Fruit fly (Drosophila melanogaster) whole organism, embryonic: ENCODE data around the gene yellow-e3.

Experiments
- ATbp ChIP-seq: fragments of 200-800 bp; sonication (Bioruptor generic); optimal IDR thresholded peaks from 2 replicates; lab custom pipeline; 2017; ENCODE audit warnings: missing biosample characterization, mild to moderate bottlenecking, missing genetic modification characterization, missing genetic modification reagents
- Antp ChIP-seq: fragments of 200-800 bp; sonication (Bioruptor generic); optimal IDR thresholded peaks from 3 replicates; lab custom pipeline; 2016; ENCODE audit warnings: missing biosample characterization, missing genetic modification characterization
- Atf-2 ChIP-seq: fragments of 200-800 bp; sonication (Bioruptor generic); optimal IDR thresholded peaks from 2 replicates; lab custom pipeline; 2016; ENCODE audit warnings: missing biosample characterization, missing genetic modification characterization
- CG10274 ChIP-seq: fragments of 200-800 bp; sonication (Bioruptor generic); optimal IDR thresholded peaks from 3 replicates; lab custom pipeline; 2017; ENCODE audit warnings: missing biosample characterization, mild to moderate bottlenecking, missing genetic modification characterization
- CG10543 ChIP-seq: fragments of 200-800 bp; sonication (Bioruptor generic); optimal IDR thresholded peaks from 3 replicates; lab custom pipeline; 2017; ENCODE audit warnings: missing biosample characterization, mild to moderate bottlenecking, missing genetic modification characterization, moderate library complexity
- CG11504 ChIP-seq: fragments of 200-800 bp; sonication (Bioruptor generic); optimal IDR thresholded peaks from 3 replicates; lab custom pipeline; 2019; ENCODE audit warnings: missing biosample characterization, mild to moderate bottlenecking, missing genetic modification characterization, moderate library complexity
- CG12219 ChIP-seq: fragments of 200-800 bp; sonication (Bioruptor generic); optimal IDR thresholded peaks from 3 replicates; lab custom pipeline; 2018; ENCODE audit warnings: missing biosample characterization, mild to moderate bottlenecking, missing genetic modification characterization
- CG12391 ChIP-seq: fragments of 200-800 bp; sonication (Bioruptor generic); optimal IDR thresholded peaks from 3 replicates; lab custom pipeline; 2018; ENCODE audit warnings: missing biosample characterization, mild to moderate bottlenecking, missing genetic modification characterization, moderate library complexity
- CG12769 ChIP-seq: fragments of 200-800 bp; sonication (Bioruptor generic); optimal IDR thresholded peaks from 2 replicates; lab custom pipeline; 2019; ENCODE audit warnings: missing biosample characterization, mild to moderate bottlenecking, missing genetic modification characterization, moderate library complexity
- CG13296 ChIP-seq: fragments of 200-800 bp; sonication (Bioruptor generic); optimal IDR thresholded peaks from 3 replicates; lab custom pipeline; 2018; ENCODE audit warnings: missing biosample characterization, mild to moderate bottlenecking, missing genetic modification characterization
- CG14050 ChIP-seq: fragments of 200-800 bp; sonication (Bioruptor generic); IDR thresholded peaks from 3 replicates; pipeline ENCODE4 v1.3.6; 2022; ENCODE audit warnings: missing biosample characterization, missing genetic modification characterization
- CG17186 ChIP-seq: fragments of 200-800 bp; sonication (Bioruptor generic); optimal IDR thresholded peaks from 3 replicates; lab custom pipeline; 2017; ENCODE audit warnings: missing biosample characterization, missing genetic modification reagents, missing genetic modification characterization
- CG17328 ChIP-seq: fragments of 200-800 bp; sonication (Bioruptor generic); IDR thresholded peaks from 2 replicates; pipeline ENCODE4 v1.3.6; 2022; ENCODE audit warnings: missing biosample characterization, missing genetic modification characterization
- CG1792 ChIP-seq: fragments of 200-800 bp; sonication (Bioruptor generic); optimal IDR thresholded peaks from 2 replicates; lab custom pipeline; 2016; ENCODE audit warnings: missing biosample characterization, missing genetic modification characterization
- CG18262 ChIP-seq: fragments of 200-800 bp; optimal IDR thresholded peaks from 3 replicates; lab custom pipeline; 2019; ENCODE audit warnings: missing biosample characterization, mild to moderate bottlenecking, missing genetic modification characterization, moderate library complexity
- CG2120 ChIP-seq: fragments of 200-800 bp; sonication (Bioruptor generic); optimal IDR thresholded peaks from 3 replicates; lab custom pipeline; 2016; ENCODE audit warnings: missing biosample characterization, missing genetic modification characterization
- CG2199 ChIP-seq: fragments of 200-800 bp; sonication (Bioruptor generic); IDR thresholded peaks from 3 replicates; pipeline ENCODE4 v1.3.6; 2022; ENCODE audit warnings: missing biosample characterization, missing genetic modification characterization
- CG2678 ChIP-seq: fragments of 200-800 bp; sonication (Bioruptor generic); optimal IDR thresholded peaks from 3 replicates; lab custom pipeline; 2019; ENCODE audit warnings: missing biosample characterization, mild to moderate bottlenecking, missing genetic modification characterization, moderate library complexity
- CG4854 ChIP-seq: fragments of 200-800 bp; sonication (Bioruptor generic); optimal IDR thresholded peaks from 2 replicates; lab custom pipeline; 2016; ENCODE audit warnings: missing biosample characterization, missing genetic modification characterization, inconsistent platforms
- CG5245 ChIP-seq: fragments of 200-800 bp; sonication (Bioruptor generic); optimal IDR thresholded peaks from 3 replicates; lab custom pipeline; 2016; ENCODE audit warnings: missing biosample characterization, missing genetic modification characterization
- CG7372 ChIP-seq: fragments of 200-800 bp; sonication (Bioruptor generic); IDR thresholded peaks from 2 replicates; pipeline ENCODE4 v1.3.6; 2022; ENCODE audit warnings: missing biosample characterization, missing genetic modification characterization
- CG8388 ChIP-seq: fragments of 200-800 bp; sonication (Bioruptor generic); optimal IDR thresholded peaks from 2 replicates; lab custom pipeline; 2019; ENCODE audit warnings: missing biosample characterization, mild to moderate bottlenecking, missing genetic modification characterization, moderate library complexity
- CG9797 ChIP-seq: fragments of 200-800 bp; sonication (Bioruptor generic); optimal IDR thresholded peaks from 3 replicates; lab custom pipeline; 2018; ENCODE audit warnings: missing biosample characterization, mild to moderate bottlenecking, missing genetic modification characterization
- HLH54F ChIP-seq: fragments of 200-800 bp; sonication (Bioruptor generic); optimal IDR thresholded peaks from 3 replicates; lab custom pipeline; 2016; ENCODE audit warnings: missing biosample characterization, missing genetic modification characterization
- Hmr ChIP-seq: fragments of 200-800 bp; sonication (Bioruptor generic); optimal IDR thresholded peaks from 3 replicates; lab custom pipeline; 2017; ENCODE audit warnings: mild to moderate bottlenecking, missing biosample characterization, missing genetic modification reagents, missing genetic modification characterization
- Hr78 ChIP-seq, 2 experiments: fragments of 200-800 bp in 1 of 2; fragments of >200 bp in 1 of 2; sonication (Bioruptor generic) in 1 of 2; optimal IDR thresholded peaks; 2 replicates each; lab custom pipeline; 2017 to 2019; ENCODE audit warnings: missing biosample characterization in 2 of 2, missing genetic modification characterization in 2 of 2, mild to moderate bottlenecking in 1 of 2, moderate library complexity in 1 of 2
- Med ChIP-seq: fragments of 200-800 bp; sonication (Bioruptor generic); peaks from one replicate; lab custom pipeline; 2016; ENCODE audit warnings: missing biosample characterization, missing genetic modification characterization, mild to moderate bottlenecking, inconsistent platforms, moderate library complexity
- Oli ChIP-seq: fragments of 200-800 bp; sonication (Bioruptor generic); optimal IDR thresholded peaks from 2 replicates; lab custom pipeline; 2018; ENCODE audit warnings: missing biosample characterization, mild to moderate bottlenecking, missing genetic modification characterization, moderate library complexity
- az2 ChIP-seq: fragments of 200-800 bp; sonication (Bioruptor generic); optimal IDR thresholded peaks from 3 replicates; lab custom pipeline; 2016; ENCODE audit warnings: missing biosample characterization, missing genetic modification characterization
- cas ChIP-seq: fragments of 200-800 bp; sonication (Bioruptor generic); IDR thresholded peaks from 2 replicates; pipeline ENCODE4 v1.3.6; 2022; ENCODE audit warnings: missing biosample characterization, missing genetic modification characterization
- caup ChIP-seq: fragments of 200-800 bp; sonication (Bioruptor generic); optimal IDR thresholded peaks from 3 replicates; lab custom pipeline; 2017; ENCODE audit warnings: missing biosample characterization, mild to moderate bottlenecking, missing genetic modification characterization, moderate library complexity; ENCODE audit not compliant: severe bottlenecking
- dmrt99B ChIP-seq: fragments of 200-800 bp; sonication (Bioruptor generic); optimal IDR thresholded peaks from 2 replicates; lab custom pipeline; 2018; ENCODE audit warnings: missing biosample characterization, mild to moderate bottlenecking, missing genetic modification characterization, moderate library complexity
- exex ChIP-seq: fragments of 200-800 bp; sonication (Bioruptor generic); optimal IDR thresholded peaks from 4 replicates; lab custom pipeline; 2018; ENCODE audit warnings: missing biosample characterization, mild to moderate bottlenecking, missing genetic modification characterization, moderate library complexity
- lab ChIP-seq: fragments of 200-800 bp; sonication (Bioruptor generic); optimal IDR thresholded peaks from 3 replicates; lab custom pipeline; 2017; ENCODE audit warnings: missing biosample characterization, missing genetic modification characterization, mild to moderate bottlenecking, moderate library complexity, missing genetic modification reagents
- mirr ChIP-seq: fragments of 200-800 bp; sonication (Bioruptor generic); optimal IDR thresholded peaks from 3 replicates; lab custom pipeline; 2018; ENCODE audit warnings: missing biosample characterization, mild to moderate bottlenecking, missing genetic modification characterization
- onecut ChIP-seq: fragments of 200-800 bp; sonication (Bioruptor generic); IDR thresholded peaks from 2 replicates; pipeline ENCODE4 v1.3.6; 2022; ENCODE audit warnings: missing biosample characterization, missing genetic modification characterization
- otp ChIP-seq: fragments of 200-800 bp; sonication (Bioruptor generic); IDR thresholded peaks from 3 replicates; pipeline ENCODE4, ENCODE4 v1.3.6; 2022; ENCODE audit warnings: missing biosample characterization, missing genetic modification characterization
- repo ChIP-seq: fragments of 200-800 bp; sonication (Bioruptor generic); optimal IDR thresholded peaks from 2 replicates; lab custom pipeline; 2016; ENCODE audit warnings: missing biosample characterization, missing genetic modification characterization
- sens ChIP-seq: fragments of 200-800 bp; sonication (Bioruptor generic); peaks from one replicate; lab custom pipeline; 2016; ENCODE audit warnings: missing biosample characterization, missing genetic modification characterization
- sima ChIP-seq: fragments of 200-800 bp; sonication (Bioruptor generic); optimal IDR thresholded peaks from 2 replicates; lab custom pipeline; 2016; ENCODE audit warnings: missing biosample characterization, missing genetic modification characterization
- slbo ChIP-seq: fragments of 200-800 bp; sonication (Bioruptor generic); IDR thresholded peaks from 2 replicates; pipeline ENCODE4 v1.3.6; 2022; ENCODE audit warnings: missing biosample characterization, missing genetic modification characterization
- so ChIP-seq: fragments of 200-800 bp; sonication (Bioruptor generic); IDR thresholded peaks from 3 replicates; pipeline ENCODE4 v1.3.6; 2022; ENCODE audit warnings: missing biosample characterization, missing genetic modification characterization
- trh ChIP-seq: fragments of 200-800 bp; sonication (Bioruptor generic); optimal IDR thresholded peaks from 2 replicates; lab custom pipeline; 2016; ENCODE audit warnings: missing biosample characterization, missing genetic modification characterization
- twi ChIP-seq: fragments of 200-800 bp; optimal IDR thresholded peaks from 2 replicates; lab custom pipeline; 2019; ENCODE audit warnings: missing biosample characterization, mild to moderate bottlenecking, missing genetic modification characterization, moderate library complexity
- yki ChIP-seq: fragments of >200 bp; optimal IDR thresholded peaks from 3 replicates; lab custom pipeline; 2018
- zfh1 ChIP-seq: fragments of 200-800 bp; sonication (Bioruptor generic); IDR thresholded peaks from 3 replicates; pipeline ENCODE4 v1.3.6; 2022; ENCODE audit warnings: missing biosample characterization, missing genetic modification characterization

The yellow-e3 gene

DNA sequence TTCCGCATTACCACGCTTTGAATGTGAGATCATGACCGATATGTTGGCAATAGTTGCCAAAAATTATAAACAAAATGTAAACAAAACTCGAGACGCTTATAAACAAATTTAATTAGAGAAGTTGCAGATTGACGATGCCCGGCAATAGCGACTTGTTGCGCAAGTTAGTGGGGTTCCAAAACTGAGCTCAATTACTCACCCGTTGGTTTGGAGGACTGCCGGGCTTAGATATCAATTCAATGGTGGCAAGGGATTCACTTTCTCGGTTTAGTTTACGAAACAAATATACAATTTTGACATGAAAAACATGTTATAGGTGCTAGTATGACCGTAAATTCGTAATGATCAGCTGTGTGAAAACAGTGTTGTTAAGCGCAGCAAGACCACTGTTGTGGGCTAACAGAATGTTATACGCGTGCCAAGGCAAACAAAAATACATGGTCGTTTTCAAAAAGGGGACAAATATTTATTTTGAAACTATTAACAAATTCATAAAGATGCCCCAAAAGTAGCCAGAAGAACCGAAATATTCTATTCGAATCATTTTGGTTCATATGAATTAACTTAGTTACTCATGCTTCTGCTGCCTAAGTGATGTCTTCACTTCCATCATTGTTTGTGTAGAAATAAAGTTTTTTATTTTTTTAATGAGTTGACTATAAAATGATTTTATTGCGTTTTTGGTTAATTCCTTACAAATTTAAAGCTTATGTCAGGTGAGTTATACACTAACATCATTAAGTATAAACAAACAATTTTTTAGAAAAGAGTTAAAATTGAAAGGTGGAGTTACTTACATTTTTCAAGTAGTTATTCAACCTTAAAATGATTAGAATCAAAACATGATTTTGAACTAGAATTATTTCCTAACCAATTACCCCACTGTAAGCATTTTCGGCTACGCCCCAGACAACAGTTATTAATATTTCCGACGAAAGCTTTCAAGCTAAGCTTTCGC is 37.8 kb downstream of the yellow-e3 start, which contains the start of gene Elp6 (continued):
- peak; percentile 60 for TF ChIP-seq CG1792 (GFP tag; lab: Kevin White, UChicago)
- peak; percentile 23 for TF ChIP-seq repo (GFP tag; lab: Kevin White, UChicago)
- TF ChIP-seq ATbp (GFP tag; lab: Kevin White, UChicago): peak; percentile 42
- peak; percentile 59 for TF ChIP-seq CG9797 (GFP tag; lab: Kevin White, UChicago)
- no peak for TF ChIP-seq cas (GFP tag; lab: Robert Waterston, UW)
- TF ChIP-seq CG8388: peak; percentile 36
- peak; percentile 49 for TF ChIP-seq CG13296 (GFP tag; lab: Kevin White, UChicago)
- TF ChIP-seq CG2120: peak; percentile 86
- peak; percentile 27 for TF ChIP-seq CG5245 (GFP tag; lab: Kevin White, UChicago)
- peak; percentile 60 for TF ChIP-seq CG17328 (GFP tag; lab: Robert Waterston, UW)
- TF ChIP-seq CG18262: peak; percentile 62
- TF ChIP-seq CG14050 (GFP tag; lab: Robert Waterston, UW): peak; percentile 18; the same call in 1 of the 3 replicates
- TF ChIP-seq Hmr: peak; percentile 77
- peak; percentile 68 for TF ChIP-seq CG12391
- TF ChIP-seq CG2678: peak; percentile 85
- TF ChIP-seq otp (GFP tag; lab: Robert Waterston, UW): no peak
- peak; percentile 71 for TF ChIP-seq caup (GFP tag; lab: Kevin White, UChicago)
- peak; percentile 61 for TF ChIP-seq Antp (GFP tag; lab: Kevin White, UChicago)
- peak; percentile 76 for TF ChIP-seq HLH54F (GFP tag; lab: Kevin White, UChicago)
- TF ChIP-seq CG12219 (GFP tag; lab: Kevin White, UChicago): peak; percentile 19
- TF ChIP-seq CG7372: peak; percentile 52; the same call in 1 of the 2 replicates
- TF ChIP-seq Atf-2 (GFP tag; lab: Kevin White, UChicago): peak; percentile 58
- TF ChIP-seq, all 482 proteins: peak for 276

DNA sequence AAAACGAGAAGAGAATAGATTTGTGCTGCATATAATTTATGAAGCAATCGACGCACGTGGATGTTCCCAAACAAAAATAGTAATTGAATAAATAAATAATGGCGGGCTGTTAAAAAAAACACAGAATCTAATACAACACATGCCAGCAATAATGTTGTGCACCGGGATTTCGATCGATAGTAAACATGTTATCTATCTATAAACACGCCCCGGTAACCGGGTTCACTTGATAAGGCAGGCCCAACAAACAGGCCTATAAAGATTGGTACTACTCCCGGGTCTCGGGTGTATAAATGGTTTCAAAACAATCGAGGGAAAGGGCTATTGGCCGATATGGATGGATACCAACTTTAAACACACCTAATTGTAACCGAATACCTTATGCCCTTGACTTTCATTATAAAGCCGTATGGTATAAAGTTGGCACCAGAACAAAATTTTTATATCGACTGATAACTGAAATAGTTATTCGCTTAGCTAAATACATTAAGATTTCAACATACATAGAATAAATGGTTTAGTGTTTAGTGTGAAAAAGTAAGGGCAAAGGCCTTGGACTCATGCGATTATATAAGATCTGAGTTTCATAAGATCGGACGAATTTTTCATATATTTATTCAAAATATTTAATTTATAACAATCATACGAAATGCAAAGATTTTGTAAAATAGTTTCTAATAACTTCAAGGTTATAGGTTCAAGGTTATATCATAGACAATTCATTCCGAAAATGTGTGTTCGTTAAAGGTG is 38.8 kb downstream of the yellow-e3 start:
- no peak for TF ChIP-seq CG17186 (GFP tag; lab: Kevin White, UChicago)
- TF ChIP-seq CG2199 (GFP tag; lab: Robert Waterston, UW): 0 out of 3 replicates have a peak, but pooled peaks have one; percentile 45
- TF ChIP-seq Oli (tag; lab: Kevin White, UChicago): peak; percentile 15
- TF ChIP-seq twi: peak; percentile 80
- peak; percentile 13 for TF ChIP-seq dmrt99B (tag; lab: Kevin White, UChicago)
- TF ChIP-seq az2 (GFP tag; lab: Kevin White, UChicago): no peak
- peak; percentile 19 for TF ChIP-seq lab (GFP tag; lab: Kevin White, UChicago)
- peak; percentile 65 for TF ChIP-seq exex (tag; lab: Kevin White, UChicago)
- no peak for TF ChIP-seq trh (GFP tag; lab: Kevin White, UChicago)
- peak; percentile 23 for TF ChIP-seq sens
- peak in 1 of 2 experiments; percentile 29 for TF ChIP-seq Hr78 (GFP tag; optimal IDR thresholded peaks at IDR 0.05; lab: Kevin White, UChicago)
- peak; percentile 82 for TF ChIP-seq mirr (GFP tag; lab: Kevin White, UChicago)
- peak; percentile 74 for TF ChIP-seq CG12769
- no peak for TF ChIP-seq zfh1 (GFP tag; lab: Robert Waterston, UW)
- TF ChIP-seq so: 0 out of 3 replicates have a peak, but pooled peaks have one; percentile 41
- TF ChIP-seq CG10274 (GFP tag; lab: Kevin White, UChicago): no peak
- no peak for TF ChIP-seq Atf-2 (GFP tag; lab: Kevin White, UChicago)
- TF ChIP-seq caup (GFP tag; lab: Kevin White, UChicago): peak; percentile 5
- no peak for TF ChIP-seq CG4854 (GFP tag; lab: Kevin White, UChicago)
- 0 out of 2 replicates have a peak, but pooled peaks have one; percentile 6 for TF ChIP-seq slbo (GFP tag; lab: Robert Waterston, UW)
- TF ChIP-seq CG11504 (tag; lab: Kevin White, UChicago): peak; percentile 12
- peak; percentile 32 for TF ChIP-seq CG10543 (GFP tag; lab: Kevin White, UChicago)
- TF ChIP-seq sima (GFP tag; lab: Kevin White, UChicago): no peak
- TF ChIP-seq onecut (GFP tag; lab: Robert Waterston, UW): peak; percentile 50
- TF ChIP-seq Med (GFP tag; lab: Kevin White, UChicago): peak; percentile 58
- TF ChIP-seq yki (lab: Kevin White, UChicago): no peak
